Worm (Caenorhabditis elegans) whole organism, L1 larva: Measurements from ENCODE around the gene pap-1.

ENCODE experiments used
- alr-1 ChIP-seq: fragments of 200-800 bp; sonication (Bioruptor generic); optimal IDR thresholded peaks from 2 replicates; lab custom pipeline; 2018; ENCODE audit warnings: borderline replicate concordance, mild to moderate bottlenecking, missing genetic modification characterization, missing compliant biosample characterization
- aly-2 ChIP-seq: fragments of 150-350 bp; optimal IDR thresholded peaks from 2 replicates; lab custom pipeline; 2014; ENCODE audit warnings: missing biosample characterization, missing genetic modification characterization
- ceh-8 ChIP-seq: fragments of 200-800 bp; sonication (Bioruptor generic); optimal IDR thresholded peaks from 2 replicates; lab custom pipeline; 2018; ENCODE audit warnings: mild to moderate bottlenecking, missing genetic modification characterization, moderate library complexity, missing compliant biosample characterization
- ceh-82 ChIP-seq, 3 experiments: fragments of 150-350 bp in 1 of 3; sonication (generic microtip) in 2 of 3; optimal IDR thresholded peaks; 2 replicates each; lab custom pipeline; 2014 to 2017; ENCODE audit warnings: missing biosample characterization in 3 of 3, missing genetic modification characterization in 3 of 3
- mep-1 ChIP-seq: fragments of 150-350 bp; optimal IDR thresholded peaks from 2 replicates; lab custom pipeline; 2014; ENCODE audit warnings: missing biosample characterization, missing genetic modification characterization
- nhr-71 ChIP-seq: sonication (generic microtip); optimal IDR thresholded peaks from 2 replicates; lab custom pipeline; 2016; ENCODE audit warnings: mild to moderate bottlenecking, missing genetic modification characterization, moderate library complexity, missing compliant biosample characterization
- nhr-76 ChIP-seq: sonication (generic microtip); optimal IDR thresholded peaks from 2 replicates; lab custom pipeline; 2017; ENCODE audit warnings: missing biosample characterization, missing genetic modification characterization
- ztf-11 ChIP-seq, 2 experiments: sonication (generic microtip); optimal IDR thresholded peaks; 2 replicates each; lab custom pipeline; 2016 to 2017; ENCODE audit warnings: missing genetic modification characterization in 2 of 2, missing biosample characterization in 1 of 2, missing compliant biosample characterization in 1 of 2

DNA sequence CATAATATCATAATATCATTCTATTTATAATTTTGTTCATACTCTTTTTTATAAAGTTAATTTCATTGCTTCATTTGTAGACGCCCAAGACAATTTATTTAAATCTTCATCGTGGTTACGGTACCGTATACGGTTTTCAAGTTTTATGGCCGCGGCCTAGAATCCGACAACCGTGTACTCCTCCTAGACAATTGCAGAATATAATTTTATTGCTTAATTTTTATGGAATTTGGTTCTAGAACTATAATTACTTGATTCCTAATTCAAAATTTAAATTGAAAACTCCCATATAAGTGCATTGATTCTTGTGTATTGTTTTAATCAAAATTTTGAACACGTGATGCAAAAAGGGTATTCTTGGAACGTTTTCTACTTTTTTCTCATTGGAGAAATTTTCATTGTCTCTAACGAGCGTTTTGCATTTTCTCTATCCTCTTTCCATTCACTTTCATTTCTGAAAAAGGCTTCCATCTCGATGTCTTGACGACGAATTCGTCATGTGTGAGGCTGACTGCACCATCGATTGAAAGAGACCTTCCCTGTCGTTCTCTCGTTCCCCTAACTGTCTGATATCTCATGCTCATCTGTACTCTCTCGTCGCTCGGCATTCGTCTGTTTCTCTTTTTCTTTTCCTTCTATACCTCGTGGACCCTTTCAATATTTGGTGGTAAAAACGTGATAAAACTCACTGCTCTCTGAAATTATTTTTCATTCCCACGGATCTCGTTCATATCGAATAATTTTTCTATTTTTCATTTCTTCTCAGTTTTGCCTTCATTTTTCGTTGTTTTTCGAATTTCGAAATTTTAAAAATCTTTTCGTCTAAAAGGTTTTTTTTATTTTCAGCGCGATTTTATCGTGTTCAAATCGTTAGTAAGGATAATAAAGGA lies at the start of gene pap-1:
- TF ChIP-seq ztf-11 (tag; optimal IDR thresholded peaks at IDR 0.05; lab: Kevin White, UChicago) (no peak), mep-1 (tag; lab: Kevin White, UChicago) (peak; percentile 61), aly-2 (tag; lab: Kevin White, UChicago) (no peak), ceh-82 (tag; optimal IDR thresholded peaks at IDR 0.05; lab: Kevin White, UChicago) (no peak), alr-1 (tag; lab: Kevin White, UChicago) (no peak), nhr-76 (tag; lab: Kevin White, UChicago) (no peak), nhr-71 (peak; percentile 55), ceh-8 (GFP tag; lab: Kevin White, UChicago) (no peak)
